Worm (Caenorhabditis elegans) whole organism, L1 larva: Measurements from ENCODE around the gene C14A11.2.

Source experiments
- aly-2 ChIP-seq: fragments of 150-350 bp; optimal IDR thresholded peaks from 2 replicates; lab custom pipeline; 2014; ENCODE audit warnings: missing biosample characterization, missing genetic modification characterization
- egl-27 ChIP-seq, 2 experiments: fragments of 150-350 bp in 1 of 2; sonication (generic microtip); optimal IDR thresholded peaks; 3 replicates each; lab custom pipeline; 2017 to 2018; ENCODE audit warnings: missing biosample characterization in 2 of 2, missing genetic modification characterization in 2 of 2, missing genetic modification reagents in 2 of 2
- jun-1 ChIP-seq: fragments of 150-350 bp; optimal IDR thresholded peaks from 2 replicates; lab custom pipeline; 2014; ENCODE audit warnings: missing biosample characterization, missing genetic modification reagents, missing genetic modification characterization
- lsy-2 ChIP-seq, 2 experiments: fragments of 150-350 bp; optimal IDR thresholded peaks; 2 replicates each; lab custom pipeline; 2014; ENCODE audit warnings: missing biosample characterization in 2 of 2, missing genetic modification characterization in 2 of 2
- nhr-11 ChIP-seq: fragments of 150-350 bp; optimal IDR thresholded peaks from 2 replicates; lab custom pipeline; 2014; ENCODE audit warnings: missing biosample characterization, missing genetic modification characterization
- nhr-12 ChIP-seq: sonication (generic microtip); optimal IDR thresholded peaks from 2 replicates; lab custom pipeline; 2017; ENCODE audit warnings: missing biosample characterization, missing genetic modification characterization
- snpc-4 ChIP-seq: fragments of 150-350 bp; optimal IDR thresholded peaks from 2 replicates; lab custom pipeline; 2014; ENCODE audit warnings: missing biosample characterization, missing genetic modification characterization
- tbx-2 ChIP-seq: sonication (generic microtip); optimal IDR thresholded peaks from 2 replicates; lab custom pipeline; 2016; ENCODE audit warnings: missing genetic modification characterization, missing compliant biosample characterization

DNA sequence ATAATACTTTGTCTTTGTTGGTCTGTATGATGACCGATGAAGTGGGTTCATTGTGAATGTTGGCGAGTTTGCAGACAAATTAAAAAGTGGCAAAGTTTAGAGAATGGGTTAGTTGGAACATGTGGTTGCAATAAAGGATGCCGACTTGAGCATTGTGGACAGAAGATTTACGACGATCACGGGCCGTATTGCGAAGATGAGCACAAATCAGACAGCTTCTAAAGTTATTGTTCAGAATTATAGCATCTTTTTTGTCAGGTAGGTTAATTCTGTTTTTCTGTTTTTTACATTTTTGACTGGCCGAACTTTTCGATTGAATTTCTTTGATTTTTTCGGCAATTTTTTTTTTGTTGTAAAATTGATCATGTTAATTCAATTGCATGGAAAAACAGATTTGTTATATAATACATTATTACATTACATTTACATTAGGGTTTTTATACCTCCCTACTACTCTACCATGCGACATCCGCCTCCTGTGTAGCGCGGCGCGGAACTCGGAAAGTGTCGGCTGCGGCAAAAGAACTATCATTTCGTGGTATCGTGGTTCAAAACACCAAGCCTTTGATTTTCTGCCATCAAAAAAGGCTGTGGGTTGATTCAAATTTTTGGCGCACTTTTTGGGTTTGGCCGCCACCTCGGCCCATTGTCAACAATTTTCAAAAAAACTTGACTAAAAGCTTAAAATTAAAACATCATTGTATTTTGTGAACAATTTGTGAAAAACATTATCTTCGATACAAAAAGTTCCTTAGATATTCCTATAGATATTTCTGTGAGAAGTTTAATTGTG, 39.2 kb upstream of the C14A11.2 start, which contains the start of gene unc-2:
- TF ChIP-seq nhr-11 (tag; lab: Kevin White, UChicago): no peak
- TF ChIP-seq egl-27 (tag; optimal IDR thresholded peaks at IDR 0.05; lab: Kevin White, UChicago): no peak
- no peak for TF ChIP-seq lsy-2 (tag; optimal IDR thresholded peaks at IDR 0.05; lab: Kevin White, UChicago)
- no peak for TF ChIP-seq aly-2 (tag; lab: Kevin White, UChicago)
- TF ChIP-seq nhr-12 (tag; lab: Kevin White, UChicago): no peak
- peak; percentile 10 for TF ChIP-seq snpc-4 (tag; lab: Kevin White, UChicago)
- no peak for TF ChIP-seq jun-1 (tag; lab: Kevin White, UChicago)
- no peak for TF ChIP-seq tbx-2 (tag; lab: Kevin White, UChicago)
